Fruit fly (Drosophila melanogaster) whole organism, embryonic: ENCODE measurements around the gene Tim17b1.

Source experiments
- Ada2b ChIP-seq: fragments of 200-800 bp; sonication (Bioruptor generic); IDR thresholded peaks from 2 replicates; pipeline ENCODE4 v1.3.6; 2022; ENCODE audit warnings: missing biosample characterization, missing genetic modification characterization
- Atf3 ChIP-seq: fragments of 200-800 bp; sonication (Bioruptor generic); optimal IDR thresholded peaks from 3 replicates; lab custom pipeline; 2016; ENCODE audit warnings: missing biosample characterization, missing genetic modification characterization
- CG10321 ChIP-seq: fragments of 200-800 bp; sonication (Bioruptor generic); IDR thresholded peaks from 2 replicates; pipeline ENCODE4 v1.3.6; 2022; ENCODE audit warnings: missing biosample characterization, missing genetic modification characterization
- CG10654 ChIP-seq: fragments of 200-800 bp; sonication (Bioruptor generic); optimal IDR thresholded peaks from 2 replicates; lab custom pipeline; 2016; ENCODE audit warnings: missing biosample characterization, missing genetic modification characterization
- CG12071 ChIP-seq: fragments of 200-800 bp; sonication (Bioruptor generic); optimal IDR thresholded peaks from 3 replicates; lab custom pipeline; 2018; ENCODE audit warnings: missing biosample characterization, mild to moderate bottlenecking, missing genetic modification characterization
- CG12219 ChIP-seq: fragments of 200-800 bp; sonication (Bioruptor generic); optimal IDR thresholded peaks from 3 replicates; lab custom pipeline; 2018; ENCODE audit warnings: missing biosample characterization, mild to moderate bottlenecking, missing genetic modification characterization
- CG15073 ChIP-seq: fragments of 200-800 bp; sonication (Bioruptor generic); optimal IDR thresholded peaks from 2 replicates; lab custom pipeline; 2016; ENCODE audit warnings: missing biosample characterization, missing genetic modification characterization
- CG16779 ChIP-seq: fragments of 200-800 bp; sonication (Bioruptor generic); IDR thresholded peaks from 2 replicates; pipeline ENCODE4 v1.3.6; 2022; ENCODE audit warnings: missing biosample characterization, missing genetic modification characterization
- CG17359 ChIP-seq: fragments of 200-800 bp; sonication (Bioruptor generic); optimal IDR thresholded peaks from 3 replicates; lab custom pipeline; 2018; ENCODE audit warnings: missing biosample characterization, mild to moderate bottlenecking, missing genetic modification characterization, moderate library complexity
- CG17912 ChIP-seq: fragments of 200-800 bp; sonication (Bioruptor generic); optimal IDR thresholded peaks from 2 replicates; lab custom pipeline; 2018; ENCODE audit warnings: missing biosample characterization, mild to moderate bottlenecking, missing genetic modification characterization
- CG32532 ChIP-seq: fragments of 200-800 bp; sonication (Bioruptor generic); IDR thresholded peaks from 2 replicates; pipeline ENCODE4 v1.3.6; 2022; ENCODE audit warnings: missing biosample characterization, missing genetic modification characterization
- CG34224 ChIP-seq: fragments of 200-800 bp; sonication (Bioruptor generic); IDR thresholded peaks from 3 replicates; pipeline ENCODE4 v1.3.6; 2022; ENCODE audit warnings: missing biosample characterization, missing genetic modification characterization; ENCODE audit not compliant: partially characterized antibody
- CG3995 ChIP-seq: fragments of 200-800 bp; sonication (Bioruptor generic); optimal IDR thresholded peaks from 3 replicates; lab custom pipeline; 2016; ENCODE audit warnings: missing biosample characterization, missing genetic modification characterization
- CG4360 ChIP-seq: fragments of 200-800 bp; sonication (Bioruptor generic); IDR thresholded peaks from 2 replicates; pipeline ENCODE4 v1.3.6; 2022; ENCODE audit warnings: missing biosample characterization, missing genetic modification characterization
- CG4707 ChIP-seq: fragments of 200-800 bp; sonication (Bioruptor generic); optimal IDR thresholded peaks from 2 replicates; lab custom pipeline; 2018; ENCODE audit warnings: missing biosample characterization, mild to moderate bottlenecking, missing genetic modification characterization, moderate library complexity
- CG4730 ChIP-seq: fragments of 200-800 bp; sonication (Bioruptor generic); IDR thresholded peaks from 2 replicates; pipeline ENCODE4 v1.3.6; 2022; ENCODE audit warnings: missing biosample characterization, missing genetic modification characterization
- CG5180 ChIP-seq: fragments of 200-800 bp; sonication (Bioruptor generic); optimal IDR thresholded peaks from 3 replicates; lab custom pipeline; 2017; ENCODE audit warnings: missing biosample characterization, missing genetic modification characterization, mild to moderate bottlenecking, moderate library complexity, missing genetic modification reagents
- CG6254 ChIP-seq: fragments of 200-800 bp; sonication (Bioruptor generic); optimal IDR thresholded peaks from 3 replicates; lab custom pipeline; 2017; ENCODE audit warnings: mild to moderate bottlenecking, missing biosample characterization, missing genetic modification reagents, missing genetic modification characterization
- CG6765 ChIP-seq: fragments of 200-800 bp; sonication (Bioruptor generic); optimal IDR thresholded peaks from 3 replicates; lab custom pipeline; 2017; ENCODE audit warnings: missing biosample characterization, mild to moderate bottlenecking, missing genetic modification characterization
- CG7271 ChIP-seq: fragments of 200-800 bp; sonication (Bioruptor generic); optimal IDR thresholded peaks from 2 replicates; lab custom pipeline; 2018; ENCODE audit warnings: missing biosample characterization, mild to moderate bottlenecking, missing genetic modification characterization, moderate library complexity
- CG7372 ChIP-seq: fragments of 200-800 bp; sonication (Bioruptor generic); IDR thresholded peaks from 2 replicates; pipeline ENCODE4 v1.3.6; 2022; ENCODE audit warnings: missing biosample characterization, missing genetic modification characterization
- CG7556 ChIP-seq: fragments of 200-800 bp; sonication (Bioruptor generic); optimal IDR thresholded peaks from 2 replicates; lab custom pipeline; 2017; ENCODE audit warnings: missing biosample characterization, mild to moderate bottlenecking, missing genetic modification characterization
- CG7987 ChIP-seq: fragments of 200-800 bp; sonication (Bioruptor generic); optimal IDR thresholded peaks from 2 replicates; lab custom pipeline; 2018; ENCODE audit warnings: missing biosample characterization, mild to moderate bottlenecking, missing genetic modification characterization, moderate library complexity
- CG9437 ChIP-seq: fragments of 200-800 bp; sonication (Bioruptor generic); optimal IDR thresholded peaks from 2 replicates; lab custom pipeline; 2018; ENCODE audit warnings: missing biosample characterization, mild to moderate bottlenecking, missing genetic modification characterization
- Dbx ChIP-seq: fragments of 200-800 bp; sonication (Bioruptor generic); IDR thresholded peaks from 3 replicates; pipeline ENCODE4 v1.3.6; 2022; ENCODE audit warnings: missing biosample characterization, missing genetic modification characterization
- HmgD ChIP-seq: fragments of 200-800 bp; sonication (Bioruptor generic); optimal IDR thresholded peaks from 3 replicates; lab custom pipeline; 2016; ENCODE audit warnings: missing biosample characterization, missing genetic modification characterization
- HmgZ ChIP-seq: fragments of 200-800 bp; sonication (Bioruptor generic); optimal IDR thresholded peaks from 2 replicates; lab custom pipeline; 2018; ENCODE audit warnings: missing biosample characterization, mild to moderate bottlenecking, missing genetic modification characterization
- Mes4 ChIP-seq: fragments of 200-800 bp; sonication (Bioruptor generic); optimal IDR thresholded peaks from 2 replicates; lab custom pipeline; 2016; ENCODE audit warnings: missing biosample characterization, missing genetic modification characterization
- Nf-YC ChIP-seq: fragments of 200-800 bp; optimal IDR thresholded peaks from 3 replicates; lab custom pipeline; 2019; ENCODE audit warnings: missing biosample characterization, mild to moderate bottlenecking, missing genetic modification characterization, moderate library complexity
- Side ChIP-seq: fragments of 200-800 bp; sonication (Bioruptor generic); optimal IDR thresholded peaks from 2 replicates; lab custom pipeline; 2016; ENCODE audit warnings: missing biosample characterization, missing genetic modification characterization
- al ChIP-seq: fragments of 200-800 bp; sonication (Bioruptor generic); IDR thresholded peaks from 2 replicates; pipeline ENCODE4 v1.3.6; 2022; ENCODE audit warnings: missing biosample characterization, missing genetic modification characterization
- amos ChIP-seq: fragments of 200-800 bp; sonication (Bioruptor generic); IDR thresholded peaks from 2 replicates; pipeline ENCODE4 v1.3.6; 2022; ENCODE audit warnings: missing biosample characterization, missing genetic modification characterization; ENCODE audit not compliant: partially characterized antibody
- cas ChIP-seq: fragments of 200-800 bp; sonication (Bioruptor generic); IDR thresholded peaks from 2 replicates; pipeline ENCODE4 v1.3.6; 2022; ENCODE audit warnings: missing biosample characterization, missing genetic modification characterization
- chinmo ChIP-seq: fragments of 200-800 bp; sonication (Bioruptor generic); IDR thresholded peaks from 4 replicates; pipeline ENCODE4 v1.3.6; 2022; ENCODE audit warnings: missing biosample characterization, missing genetic modification characterization; ENCODE audit not compliant: partially characterized antibody
- croc ChIP-seq: fragments of 200-800 bp; sonication (Bioruptor generic); conservative IDR thresholded peaks from 3 replicates; pipeline ENCODE4 v1.3.6; 2022; ENCODE audit warnings: missing biosample characterization, missing genetic modification characterization
- crp ChIP-seq, 2 experiments: fragments of 200-800 bp; sonication (Bioruptor generic); optimal IDR thresholded peaks; 2 replicates in 1 of 2; 3 replicates in 1 of 2; lab custom pipeline; 2017; ENCODE audit warnings: missing biosample characterization in 2 of 2, missing genetic modification characterization in 2 of 2, mild to moderate bottlenecking in 1 of 2, moderate library complexity in 1 of 2
- disco-r ChIP-seq: fragments of 200-800 bp; sonication (Bioruptor generic); optimal IDR thresholded peaks from 2 replicates; lab custom pipeline; 2016; ENCODE audit warnings: missing biosample characterization, missing genetic modification characterization
- ewg ChIP-seq: fragments of 200-800 bp; sonication (Bioruptor generic); optimal IDR thresholded peaks from 3 replicates; lab custom pipeline; 2017; ENCODE audit warnings: mild to moderate bottlenecking, missing biosample characterization, missing genetic modification reagents, missing genetic modification characterization
- fu2 ChIP-seq: fragments of 200-800 bp; sonication (Bioruptor generic); optimal IDR thresholded peaks from 2 replicates; lab custom pipeline; 2016; ENCODE audit warnings: missing biosample characterization, missing genetic modification characterization
- grau ChIP-seq: fragments of 200-800 bp; optimal IDR thresholded peaks from 3 replicates; lab custom pipeline; 2019; ENCODE audit warnings: missing biosample characterization, mild to moderate bottlenecking, missing genetic modification characterization, moderate library complexity
- kay ChIP-seq: fragments of 200-800 bp; sonication (Bioruptor generic); optimal IDR thresholded peaks from 2 replicates; lab custom pipeline; 2016; ENCODE audit warnings: missing biosample characterization, missing genetic modification characterization
- lilli ChIP-seq: fragments of 200-800 bp; sonication (Bioruptor generic); optimal IDR thresholded peaks from 3 replicates; lab custom pipeline; 2016; ENCODE audit warnings: missing biosample characterization, missing genetic modification characterization
- lmd ChIP-seq: fragments of 200-800 bp; sonication (Bioruptor generic); IDR thresholded peaks from 2 replicates; pipeline ENCODE4 v1.3.6; 2022; ENCODE audit warnings: missing biosample characterization, missing genetic modification characterization
- lola ChIP-seq, 3 experiments: fragments of >200 bp in 2 of 3; fragments of 200-800 bp in 1 of 3; sonication (Bioruptor generic) in 1 of 3; optimal IDR thresholded peaks; 2 replicates each; lab custom pipeline; 2017 to 2019; ENCODE audit warnings: missing biosample characterization in 3 of 3, missing genetic modification characterization in 3 of 3, mild to moderate bottlenecking in 1 of 3, moderate library complexity in 1 of 3
- pfk ChIP-seq: fragments of 200-800 bp; sonication (Bioruptor generic); optimal IDR thresholded peaks from 2 replicates; lab custom pipeline; 2018; ENCODE audit warnings: missing biosample characterization, mild to moderate bottlenecking, missing genetic modification characterization, moderate library complexity
- prd ChIP-seq, 3 experiments: fragments of >200 bp in 2 of 3; fragments of 200-800 bp in 1 of 3; sonication (Bioruptor generic) in 1 of 3; optimal IDR thresholded peaks in 2 of 3; IDR thresholded peaks in 1 of 3; 2 replicates in 2 of 3; 3 replicates in 1 of 3; pipeline versions ENCODE4 v1.3.6 to Lab custom; 2017 to 2022; ENCODE audit warnings: missing biosample characterization in 1 of 3, missing genetic modification characterization in 1 of 3
- seq ChIP-seq: fragments of 200-800 bp; sonication (Bioruptor generic); IDR thresholded peaks from 2 replicates; pipeline ENCODE4 v1.3.6; 2022; ENCODE audit warnings: missing biosample characterization, missing genetic modification characterization

Tim17b1 gene

dm6 chr3R:5263311-5264250, 36.4 kb upstream of the Tim17b1 start (continued):
- TF ChIP-seq CG9437 (GFP tag; lab: Kevin White, UChicago) (peak; percentile 85), al (GFP tag; lab: Robert Waterston, UW) (peak; percentile 79), Nf-YC (tag; lab: Kevin White, UChicago) (peak; percentile 87), croc (GFP tag; lab: Robert Waterston, UW) (peak; percentile 46; the same call in 2 of the 3 replicates), grau (tag; lab: Kevin White, UChicago) (peak; percentile 91), CG7556 (GFP tag; lab: Kevin White, UChicago) (peak; percentile 92), amos (GFP tag; lab: Robert Waterston, UW) (no peak), kay (GFP tag; lab: Kevin White, UChicago) (no peak), CG10321 (GFP tag; lab: Robert Waterston, UW) (peak; percentile 71; the same call in 1 of the 2 replicates), CG4730 (GFP tag; lab: Robert Waterston, UW) (peak; percentile 55), lmd (GFP tag; lab: Robert Waterston, UW) (peak; percentile 88; the same call in 1 of the 2 replicates), crp (GFP tag; optimal IDR thresholded peaks at IDR 0.05; lab: Kevin White, UChicago) (peak in 1 of 2 experiments; percentile 25), Side (GFP tag; lab: Kevin White, UChicago) (no peak), Mes4 (GFP tag; lab: Kevin White, UChicago) (no peak), CG12071 (GFP tag; lab: Kevin White, UChicago) (peak; percentile 55), CG16779 (GFP tag; lab: Robert Waterston, UW) (no peak), CG10654 (GFP tag; lab: Kevin White, UChicago) (peak; percentile 65), HmgZ (tag; lab: Kevin White, UChicago) (no peak), CG15073 (no peak), chinmo (GFP tag; lab: Robert Waterston, UW) (peak; percentile 97), CG17359 (tag; lab: Kevin White, UChicago) (peak; percentile 85), prd (optimal IDR thresholded peaks at IDR 0.05; lab: Kevin White, UChicago) (no peak), prd (GFP tag; IDR thresholded peaks at IDR 0.05; lab: Robert Waterston, UW) (peak; percentile 82), disco-r (no peak), cas (GFP tag; lab: Robert Waterston, UW) (no peak), CG5180 (GFP tag; lab: Kevin White, UChicago) (peak; percentile 57), lilli (GFP tag; lab: Kevin White, UChicago) (peak; percentile 43), CG7987 (peak; percentile 47), CG4360 (GFP tag; lab: Robert Waterston, UW) (0 out of 2 replicates have a peak, but pooled peaks have one; percentile 24), Ada2b (GFP tag; lab: Robert Waterston, UW) (peak; percentile 72), CG34224 (peak; percentile 37; the same call in 1 of the 3 replicates), CG7271 (tag; lab: Kevin White, UChicago) (peak; percentile 46), CG3995 (GFP tag; lab: Kevin White, UChicago) (no peak), CG6765 (GFP tag; lab: Kevin White, UChicago) (peak; percentile 81), HmgD (GFP tag; lab: Kevin White, UChicago) (no peak), CG17912 (GFP tag; lab: Kevin White, UChicago) (peak; percentile 45), CG12219 (GFP tag; lab: Kevin White, UChicago) (peak; percentile 41), CG4707 (GFP tag; lab: Kevin White, UChicago) (peak; percentile 35), lola (GFP tag; optimal IDR thresholded peaks at IDR 0.05; lab: Kevin White, UChicago) (peak in 1 of 3 experiments; percentile 81), Atf3 (GFP tag; lab: Kevin White, UChicago) (peak; percentile 52), fu2 (GFP tag; lab: Kevin White, UChicago) (no peak), CG32532 (peak; percentile 72; the same call in 1 of the 2 replicates), CG6254 (peak; percentile 73), Dbx (GFP tag; lab: Robert Waterston, UW) (no peak; the same call in 1 of the 3 replicates), ewg (GFP tag; lab: Kevin White, UChicago) (peak; percentile 73), CG7372 (GFP tag; lab: Robert Waterston, UW) (peak; percentile 79), seq (peak; percentile 79), pfk (GFP tag; lab: Kevin White, UChicago) (no peak)
